Fruit fly (Drosophila melanogaster): ENCODE measurements around the gene comt.

The comt gene

DNA sequence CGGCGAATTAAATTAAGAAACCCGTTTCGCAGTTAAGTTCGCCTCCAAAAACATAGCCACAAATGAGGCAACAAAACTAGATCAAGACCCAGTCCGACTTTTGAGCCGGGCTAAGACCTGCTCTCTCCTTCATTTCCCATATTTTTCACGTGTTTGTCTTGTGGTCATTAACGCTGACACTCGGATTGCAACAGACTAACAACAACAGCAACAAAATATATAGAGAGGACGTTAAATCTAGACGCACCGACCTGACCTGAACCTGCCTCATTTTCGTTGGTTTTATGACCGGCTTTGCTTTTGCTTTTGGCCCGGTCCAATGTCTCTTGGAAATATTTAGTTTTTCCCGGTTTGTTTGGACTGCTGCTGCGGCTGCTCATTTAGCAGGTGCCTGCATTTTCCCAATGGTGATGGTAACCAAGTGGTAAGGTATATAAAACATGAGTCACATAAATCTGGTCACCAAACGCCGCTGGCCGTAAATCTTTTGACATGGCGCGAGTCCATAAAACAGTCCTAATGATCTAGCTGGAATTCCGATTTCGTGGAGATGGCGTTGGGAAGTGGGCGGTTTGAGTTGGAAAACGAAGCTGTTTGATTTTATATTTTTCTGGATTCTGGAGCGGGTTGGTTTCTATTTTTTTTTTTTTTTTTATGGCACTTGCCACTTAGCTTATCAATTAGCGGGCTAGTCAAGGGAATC is 31.2 kb upstream of the comt start:
- no peak for TF ChIP-seq EcR (GFP tag; optimal IDR thresholded peaks at IDR 0.05)
- TF ChIP-seq Dll (optimal IDR thresholded peaks at IDR 0.05) = no peak
- no peak for TF ChIP-seq pan (optimal IDR thresholded peaks at IDR 0.05)
- TF ChIP-seq psq (optimal IDR thresholded peaks at IDR 0.05) = no peak
- TF ChIP-seq CG8478 (optimal IDR thresholded peaks at IDR 0.05) = no peak
- no peak for TF ChIP-seq usp (GFP tag; optimal IDR thresholded peaks at IDR 0.05)

dm6 chrX:13228208-13228606 is 30.6 kb upstream of the comt start:
- TF ChIP-seq Dll (optimal IDR thresholded peaks at IDR 0.05) (no peak), EcR (GFP tag; optimal IDR thresholded peaks at IDR 0.05) (no peak), pan (optimal IDR thresholded peaks at IDR 0.05) (no peak), usp (GFP tag; optimal IDR thresholded peaks at IDR 0.05) (no peak)

dm6 chrX:13229217-13229616 is 29.6 kb upstream of the comt start:
- no peak for TF ChIP-seq usp (GFP tag; optimal IDR thresholded peaks at IDR 0.05)
- TF ChIP-seq pan (optimal IDR thresholded peaks at IDR 0.05) = no peak
- TF ChIP-seq EcR (GFP tag; optimal IDR thresholded peaks at IDR 0.05) = no peak
- TF ChIP-seq psq (optimal IDR thresholded peaks at IDR 0.05) = no peak
- no peak for TF ChIP-seq Dll (optimal IDR thresholded peaks at IDR 0.05)
- TF ChIP-seq CG8478 (optimal IDR thresholded peaks at IDR 0.05) = no peak

- no peak for TF ChIP-seq Dll (optimal IDR thresholded peaks at IDR 0.05)
- no peak for TF ChIP-seq CG8478 (optimal IDR thresholded peaks at IDR 0.05)
- TF ChIP-seq pan (optimal IDR thresholded peaks at IDR 0.05) = no peak
- TF ChIP-seq EcR (GFP tag; optimal IDR thresholded peaks at IDR 0.05) = no peak
- no peak for TF ChIP-seq psq (optimal IDR thresholded peaks at IDR 0.05)
- TF ChIP-seq usp (GFP tag; optimal IDR thresholded peaks at IDR 0.05) = no peak
Observed at dm6 chrX:13229824-13230223, 29.0 kb upstream of the comt start.

DNA sequence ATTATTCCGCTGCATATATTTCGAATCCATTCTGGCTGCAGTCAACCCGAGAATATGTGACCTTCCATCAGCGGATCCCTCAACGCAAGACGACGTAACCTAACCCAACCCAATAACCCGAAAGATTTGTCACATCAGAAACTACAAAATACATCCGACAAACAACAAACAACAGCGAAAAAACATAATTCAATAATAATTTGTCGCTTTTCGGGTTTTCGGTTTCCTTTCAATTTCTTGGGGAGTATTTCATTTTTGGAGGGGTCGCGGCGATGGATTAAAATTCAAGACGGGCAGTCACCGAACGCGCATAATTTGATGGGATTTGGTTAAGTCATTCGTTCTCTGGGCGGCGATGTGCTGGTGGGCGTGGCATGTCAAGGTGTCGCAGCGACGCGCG is 27.8 kb upstream of the comt start:
- no peak for TF ChIP-seq psq (optimal IDR thresholded peaks at IDR 0.05)
- TF ChIP-seq EcR (GFP tag; optimal IDR thresholded peaks at IDR 0.05) = no peak
- no peak for TF ChIP-seq Dll (optimal IDR thresholded peaks at IDR 0.05)

- no peak for TF ChIP-seq usp (GFP tag; optimal IDR thresholded peaks at IDR 0.05)
- no peak for TF ChIP-seq psq (optimal IDR thresholded peaks at IDR 0.05)
- no peak for TF ChIP-seq Dll (optimal IDR thresholded peaks at IDR 0.05)
- TF ChIP-seq pan (optimal IDR thresholded peaks at IDR 0.05) = no peak
- no peak for TF ChIP-seq EcR (GFP tag; optimal IDR thresholded peaks at IDR 0.05)
- no peak for TF ChIP-seq CG8478 (optimal IDR thresholded peaks at IDR 0.05)
Observed at dm6 chrX:13232406-13233195, 26.2 kb upstream of the comt start.

DNA sequence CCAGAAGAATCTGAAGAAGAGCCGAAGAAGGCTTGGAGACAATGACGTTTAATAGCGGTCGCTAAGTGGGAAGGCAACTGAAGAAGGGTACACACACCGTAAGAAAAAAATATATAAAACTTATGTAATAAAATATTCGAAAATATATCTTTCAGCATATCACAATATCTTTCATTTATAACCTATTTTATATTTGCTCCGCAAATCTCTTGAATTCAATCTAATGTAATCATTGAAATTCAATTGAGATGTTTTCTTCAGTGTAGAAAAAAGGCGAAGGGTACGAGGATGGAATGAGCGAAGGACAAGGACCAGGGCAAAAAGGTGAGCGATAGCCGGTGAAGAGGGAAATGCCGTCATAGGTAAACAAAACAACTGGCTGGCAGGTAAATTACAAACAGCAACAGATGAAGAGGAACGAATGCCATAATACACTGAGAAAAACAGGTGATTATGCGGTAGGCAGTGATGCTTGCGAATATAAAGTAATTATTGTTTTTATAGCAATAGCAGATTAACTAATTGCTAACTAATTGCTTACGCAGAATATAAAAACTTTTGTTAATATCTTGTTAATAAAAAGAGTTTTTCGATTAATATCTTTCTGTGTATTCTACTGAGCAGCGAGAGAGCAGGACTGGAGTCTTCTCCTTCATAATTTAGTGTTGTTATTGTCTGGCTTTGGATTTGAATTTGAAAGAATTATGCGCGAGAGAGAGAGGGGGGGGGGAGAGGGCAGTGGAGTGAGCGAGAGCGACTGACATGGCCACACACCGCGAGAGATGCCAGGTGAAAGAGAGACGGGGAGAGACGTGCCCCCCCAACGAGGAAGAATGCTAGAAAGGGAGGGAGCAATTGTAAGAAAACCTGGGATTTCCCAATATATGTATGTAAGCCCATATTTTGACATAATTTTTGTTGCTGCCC is 24.7 kb upstream of the comt start:
- TF ChIP-seq pan (optimal IDR thresholded peaks at IDR 0.05) (no peak), CG8478 (optimal IDR thresholded peaks at IDR 0.05) (no peak), EcR (GFP tag; optimal IDR thresholded peaks at IDR 0.05) (no peak), Dll (optimal IDR thresholded peaks at IDR 0.05) (no peak), usp (GFP tag; optimal IDR thresholded peaks at IDR 0.05) (no peak), psq (optimal IDR thresholded peaks at IDR 0.05) (no peak)

- TF ChIP-seq pan (optimal IDR thresholded peaks at IDR 0.05) = no peak
- no peak for TF ChIP-seq EcR (GFP tag; optimal IDR thresholded peaks at IDR 0.05)
- TF ChIP-seq usp (GFP tag; optimal IDR thresholded peaks at IDR 0.05) = no peak
- TF ChIP-seq Dll (optimal IDR thresholded peaks at IDR 0.05) = no peak
- no peak for TF ChIP-seq psq (optimal IDR thresholded peaks at IDR 0.05)
- no peak for TF ChIP-seq CG8478 (optimal IDR thresholded peaks at IDR 0.05)
Observed at dm6 chrX:13234738-13235470, 23.9 kb upstream of the comt start.

DNA sequence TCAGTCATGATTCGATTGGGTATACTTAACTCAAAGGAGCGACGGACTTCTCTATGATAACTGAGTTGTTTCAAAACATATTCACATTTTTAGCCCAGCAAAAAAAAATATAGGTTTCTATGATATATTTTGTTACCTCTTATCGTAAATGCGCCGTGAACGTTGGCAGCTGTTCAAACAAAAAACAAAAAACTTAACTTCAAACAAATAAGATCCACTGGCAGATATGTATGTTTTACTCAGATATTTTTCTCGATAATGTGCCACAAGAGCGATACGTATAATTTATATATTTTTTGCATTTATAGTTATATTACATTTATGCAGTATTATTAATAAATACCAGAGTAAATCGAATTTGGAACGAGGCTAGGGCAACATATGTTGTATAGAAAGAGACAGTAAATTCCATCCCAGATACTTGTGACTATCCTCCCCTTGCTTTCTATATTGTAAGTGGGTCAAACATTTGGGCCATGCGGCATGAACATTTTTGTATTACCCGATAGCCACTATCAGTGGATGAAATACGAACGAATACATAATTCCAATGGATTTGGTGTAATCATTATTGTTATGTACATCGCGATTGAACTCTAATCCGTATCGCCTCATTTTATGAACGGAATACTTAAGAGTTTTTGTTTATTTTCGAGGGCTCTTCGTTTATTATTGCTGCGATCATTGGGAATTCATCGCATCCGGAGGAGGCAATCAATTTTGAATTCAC is 22.1 kb upstream of the comt start, which contains the start of gene CG32639:
Gene CG32639, minus strand, starts transcription at position 51 of the 730 bp plus-strand sequence.
- TF ChIP-seq CG8478 (optimal IDR thresholded peaks at IDR 0.05) (no peak), pan (optimal IDR thresholded peaks at IDR 0.05) (no peak), EcR (GFP tag; optimal IDR thresholded peaks at IDR 0.05) (no peak), psq (optimal IDR thresholded peaks at IDR 0.05) (no peak), Dll (optimal IDR thresholded peaks at IDR 0.05) (no peak), usp (GFP tag; optimal IDR thresholded peaks at IDR 0.05) (no peak)

- TF ChIP-seq pan (optimal IDR thresholded peaks at IDR 0.05) (no peak), psq (optimal IDR thresholded peaks at IDR 0.05) (no peak), CG8478 (optimal IDR thresholded peaks at IDR 0.05) (no peak), Dll (optimal IDR thresholded peaks at IDR 0.05) (no peak), EcR (GFP tag; optimal IDR thresholded peaks at IDR 0.05) (no peak), usp (GFP tag; optimal IDR thresholded peaks at IDR 0.05) (no peak)
Observed at dm6 chrX:13238294-13238917, 20.4 kb upstream of the comt start.
